Worm (Caenorhabditis elegans): ENCODE data around the gene perm-1.

ce11 chrII:7864892-7865291 is 15.7 kb upstream of the perm-1 start:
- no peak for TF ChIP-seq ets-4 (tag; optimal IDR thresholded peaks at IDR 0.05)
- TF ChIP-seq hlh-30 (tag; optimal IDR thresholded peaks at IDR 0.05; ENCODE audit: insufficient read depth) = no peak
- no peak for TF ChIP-seq Y22D7AL.16 (tag; optimal IDR thresholded peaks at IDR 0.05)

Measured in whole organism, late embryonic.